Fruit fly (Drosophila melanogaster) whole organism: Measurements from ENCODE around the gene CG7329.

Experiments used
- CG8478 ChIP-seq: fragments of >200 bp; optimal IDR thresholded peaks from 2 replicates; lab custom pipeline; 2018; ENCODE audit warnings: inconsistent platforms
- Dll ChIP-seq: fragments of >200 bp; optimal IDR thresholded peaks from 2 replicates; lab custom pipeline; 2017
- EcR ChIP-seq, 2 experiments: fragments of >200 bp; optimal IDR thresholded peaks; 2 replicates each; lab custom pipeline; 2017; ENCODE audit warnings: missing biosample characterization in 2 of 2, missing genetic modification characterization in 2 of 2, missing genetic modification reagents in 2 of 2
- pan ChIP-seq: fragments of >200 bp; optimal IDR thresholded peaks from 2 replicates; lab custom pipeline; 2017
- psq ChIP-seq: fragments of >200 bp; optimal IDR thresholded peaks from 2 replicates; lab custom pipeline; 2017
- usp ChIP-seq: fragments of >200 bp; optimal IDR thresholded peaks from 2 replicates; lab custom pipeline; 2017; ENCODE audit warnings: missing biosample characterization, missing genetic modification characterization, mixed read lengths

Gene CG7329

dm6 chr2L:10672989-10673388 is 34.7 kb upstream of the CG7329 start:
- TF ChIP-seq EcR (GFP tag; optimal IDR thresholded peaks at IDR 0.05; lab: Kevin White, UChicago), result no peak
- TF ChIP-seq Dll (lab: Kevin White, UChicago), result no peak
- no peak for TF ChIP-seq pan (lab: Kevin White, UChicago)
- TF ChIP-seq psq (lab: Kevin White, UChicago), result no peak
- no peak for TF ChIP-seq CG8478
- TF ChIP-seq usp, result no peak

dm6 chr2L:10671530-10671929 is 33.3 kb upstream of the CG7329 start:
- TF ChIP-seq EcR (GFP tag; optimal IDR thresholded peaks at IDR 0.05; lab: Kevin White, UChicago), result no peak
- TF ChIP-seq psq (lab: Kevin White, UChicago), result no peak
- no peak for TF ChIP-seq CG8478
- no peak for TF ChIP-seq pan (lab: Kevin White, UChicago)
- no peak for TF ChIP-seq Dll (lab: Kevin White, UChicago)
- no peak for TF ChIP-seq usp

dm6 chr2L:10665603-10666002 is 27.3 kb upstream of the CG7329 start:
- no peak for TF ChIP-seq psq (lab: Kevin White, UChicago)

- TF ChIP-seq pan (lab: Kevin White, UChicago) (no peak), usp (no peak), CG8478 (no peak), Dll (lab: Kevin White, UChicago) (no peak)
Observed at dm6 chr2L:10661490-10662240, 23.4 kb upstream of the CG7329 start, which contains the start of gene CG31871. Gene CG31871, plus strand, starts transcription at chr2L:10662081.

dm6 chr2L:10657981-10658380 is 19.7 kb upstream of the CG7329 start, which contains the start of gene CG45690:
Gene CG45690, plus strand, starts transcription at chr2L:10658281.
- no peak for TF ChIP-seq CG8478
- TF ChIP-seq pan (lab: Kevin White, UChicago), result no peak
- TF ChIP-seq usp, result no peak
- no peak for TF ChIP-seq EcR (GFP tag; optimal IDR thresholded peaks at IDR 0.05; lab: Kevin White, UChicago)
- TF ChIP-seq psq (lab: Kevin White, UChicago), result no peak
- TF ChIP-seq Dll (lab: Kevin White, UChicago), result no peak

- TF ChIP-seq psq (lab: Kevin White, UChicago), result no peak
- TF ChIP-seq Dll (lab: Kevin White, UChicago), result no peak
- no peak for TF ChIP-seq pan (lab: Kevin White, UChicago)
- TF ChIP-seq CG8478, result no peak
- no peak for TF ChIP-seq EcR (GFP tag; optimal IDR thresholded peaks at IDR 0.05; lab: Kevin White, UChicago)
- no peak for TF ChIP-seq usp
Observed at dm6 chr2L:10654520-10654919, 16.2 kb upstream of the CG7329 start.

- TF ChIP-seq usp (no peak), Dll (lab: Kevin White, UChicago) (no peak), pan (lab: Kevin White, UChicago) (no peak), CG8478 (no peak), psq (lab: Kevin White, UChicago) (no peak), EcR (GFP tag; optimal IDR thresholded peaks at IDR 0.05; lab: Kevin White, UChicago) (no peak)
Observed at dm6 chr2L:10651313-10651712, 13.0 kb upstream of the CG7329 start, which contains the start of gene dbf. Gene dbf, plus strand, starts transcription at chr2L:10651613.

- TF ChIP-seq Dll (lab: Kevin White, UChicago), result no peak
- TF ChIP-seq CG8478, result no peak
- no peak for TF ChIP-seq pan (lab: Kevin White, UChicago)
- TF ChIP-seq usp, result no peak
- TF ChIP-seq psq (lab: Kevin White, UChicago), result no peak
- no peak for TF ChIP-seq EcR (GFP tag; optimal IDR thresholded peaks at IDR 0.05; lab: Kevin White, UChicago)
Observed at dm6 chr2L:10647720-10648349, 9.6 kb upstream of the CG7329 start.

- TF ChIP-seq CG8478, result no peak
- no peak for TF ChIP-seq usp
- TF ChIP-seq Dll (lab: Kevin White, UChicago), result no peak
- TF ChIP-seq pan (lab: Kevin White, UChicago), result no peak
- no peak for TF ChIP-seq EcR (GFP tag; optimal IDR thresholded peaks at IDR 0.05; lab: Kevin White, UChicago)
- TF ChIP-seq psq (lab: Kevin White, UChicago), result no peak
Observed at dm6 chr2L:10646726-10647125, 8.5 kb upstream of the CG7329 start.

dm6 chr2L:10646115-10646514 is 7.8 kb upstream of the CG7329 start, which contains the start of gene CG17097:
Gene CG17097, plus strand, starts transcription at chr2L:10646415.
- no peak for TF ChIP-seq Dll (lab: Kevin White, UChicago)
- TF ChIP-seq psq (lab: Kevin White, UChicago), result no peak
- TF ChIP-seq EcR (GFP tag; optimal IDR thresholded peaks at IDR 0.05; lab: Kevin White, UChicago), result no peak
- no peak for TF ChIP-seq usp
- TF ChIP-seq CG8478, result no peak
- TF ChIP-seq pan (lab: Kevin White, UChicago), result no peak

- TF ChIP-seq usp, result no peak
- TF ChIP-seq psq (lab: Kevin White, UChicago), result no peak
- TF ChIP-seq CG8478, result no peak
- no peak for TF ChIP-seq EcR (GFP tag; optimal IDR thresholded peaks at IDR 0.05; lab: Kevin White, UChicago)
- TF ChIP-seq pan (lab: Kevin White, UChicago), result no peak
- no peak for TF ChIP-seq Dll (lab: Kevin White, UChicago)
Observed at dm6 chr2L:10643671-10644070, 5.4 kb upstream of the CG7329 start, which contains the start of gene CG18284. Gene CG18284, plus strand, starts transcription at chr2L:10643971.

dm6 chr2L:10639631-10640030 is 1.4 kb upstream of the CG7329 start, which contains the start of gene CG31872:
Gene CG31872, plus strand, starts transcription at chr2L:10639931.
- TF ChIP-seq psq (lab: Kevin White, UChicago) (no peak), Dll (lab: Kevin White, UChicago) (no peak), CG8478 (no peak), EcR (GFP tag; optimal IDR thresholded peaks at IDR 0.05; lab: Kevin White, UChicago) (no peak), pan (lab: Kevin White, UChicago) (no peak), usp (no peak)
